Worm (Caenorhabditis elegans) whole organism, young adult: ENCODE measurements around the gene mab-10.

Experiments used
- B0261.1 ChIP-seq: sonication (generic microtip); optimal IDR thresholded peaks from 2 replicates; lab custom pipeline; 2016; ENCODE audit warnings: mild to moderate bottlenecking, missing genetic modification characterization, moderate library complexity, missing compliant biosample characterization
- F57C9.4 ChIP-seq: sonication (generic microtip); optimal IDR thresholded peaks from 2 replicates; lab custom pipeline; 2017; ENCODE audit warnings: mild to moderate bottlenecking, missing genetic modification characterization, missing compliant biosample characterization
- ama-1 ChIP-seq, 3 experiments: fragments of 150-350 bp in 1 of 3; sonication (generic microtip) in 2 of 3; optimal IDR thresholded peaks; 2 replicates each; lab custom pipeline; 2014 to 2018; ENCODE audit warnings: missing biosample characterization in 2 of 3, missing genetic modification characterization in 2 of 3, missing genetic modification reagents in 2 of 3
- cebp-1 ChIP-seq, 2 experiments: fragments of 200-800 bp in 1 of 2; sonication (Bioruptor generic) in 1 of 2; sonication (generic microtip) in 1 of 2; IDR thresholded peaks in 1 of 2; optimal IDR thresholded peaks in 1 of 2; 2 replicates each; pipeline versions ENCODE4 v1.3.6 to Lab custom; 2017 to 2022; ENCODE audit warnings: missing compliant biosample characterization in 2 of 2, missing genetic modification characterization in 2 of 2, mild to moderate bottlenecking in 1 of 2, missing genetic modification reagents in 1 of 2, moderate library complexity in 1 of 2
- ceh-91 ChIP-seq: fragments of 200-800 bp; sonication (Bioruptor generic); IDR thresholded peaks from 2 replicates; pipeline ENCODE4 v1.3.6; 2022; ENCODE audit warnings: missing genetic modification reagents, missing genetic modification characterization, missing compliant biosample characterization
- efl-1 ChIP-seq: fragments of 150-350 bp; optimal IDR thresholded peaks from 2 replicates; lab custom pipeline; 2014; ENCODE audit warnings: missing biosample characterization, missing genetic modification reagents, missing genetic modification characterization
- ekl-4 ChIP-seq: fragments of 200-800 bp; sonication (Bioruptor generic); IDR thresholded peaks from 2 replicates; pipeline ENCODE4 v1.3.6; 2022; ENCODE audit warnings: missing genetic modification reagents, missing genetic modification characterization, missing compliant biosample characterization
- pha-4 ChIP-seq: fragments of 150-350 bp; sonication (generic microtip); optimal IDR thresholded peaks from 2 replicates; lab custom pipeline; 2014; ENCODE audit warnings: missing biosample characterization, missing genetic modification reagents, missing genetic modification characterization
- snpc-4 ChIP-seq, 5 experiments: fragments of 150-350 bp in 1 of 5; sonication (generic microtip) in 4 of 5; optimal IDR thresholded peaks; 2 replicates each; lab custom pipeline; 2014 to 2018; ENCODE audit warnings: missing genetic modification characterization in 5 of 5, missing biosample characterization in 3 of 5, antibody characterized with exemption in 2 of 5, mild to moderate bottlenecking in 2 of 5, missing compliant biosample characterization in 2 of 5, missing genotype in 2 of 5, moderate library complexity in 2 of 5, missing genetic modification reagents in 1 of 5
- unc-130 ChIP-seq: sonication (generic microtip); optimal IDR thresholded peaks from 2 replicates; lab custom pipeline; 2016; ENCODE audit warnings: missing genetic modification reagents, missing genetic modification characterization, missing compliant biosample characterization
- unc-62 ChIP-seq: fragments of 150-350 bp; optimal IDR thresholded peaks from 2 replicates; lab custom pipeline; 2014; ENCODE audit warnings: missing biosample characterization, missing genetic modification reagents, missing genetic modification characterization

ce11 chrII:10490329-10490728 lies 37.6 kb upstream of the mab-10 start, which contains the start of gene clec-61:
- TF ChIP-seq B0261.1 (no peak), pha-4 (no peak), efl-1 (no peak), F57C9.4 (tag; lab: Kevin White, UChicago) (no peak), ama-1 (optimal IDR thresholded peaks at IDR 0.05; lab: Kevin White, UChicago) (no peak), ama-1 (GFP tag; optimal IDR thresholded peaks at IDR 0.05; lab: Kevin White, UChicago) (no peak), unc-62 (no peak), ekl-4 (GFP tag; lab: Robert Waterston, UW) (no peak), unc-130 (GFP tag; lab: Kevin White, UChicago) (no peak), cebp-1 (GFP tag; IDR thresholded peaks at IDR 0.05; lab: Robert Waterston, UW) (no peak), cebp-1 (tag; optimal IDR thresholded peaks at IDR 0.05; lab: Kevin White, UChicago) (no peak), snpc-4 (GFP tag; optimal IDR thresholded peaks at IDR 0.05; lab: Kevin White, UChicago) (no peak), snpc-4 (tag; optimal IDR thresholded peaks at IDR 0.05; lab: Kevin White, UChicago) (no peak), ceh-91 (GFP tag; lab: Robert Waterston, UW) (no peak)
